Worm (Caenorhabditis elegans): Measurements from ENCODE around the gene F25E5.16.

Gene F25E5.16

DNA sequence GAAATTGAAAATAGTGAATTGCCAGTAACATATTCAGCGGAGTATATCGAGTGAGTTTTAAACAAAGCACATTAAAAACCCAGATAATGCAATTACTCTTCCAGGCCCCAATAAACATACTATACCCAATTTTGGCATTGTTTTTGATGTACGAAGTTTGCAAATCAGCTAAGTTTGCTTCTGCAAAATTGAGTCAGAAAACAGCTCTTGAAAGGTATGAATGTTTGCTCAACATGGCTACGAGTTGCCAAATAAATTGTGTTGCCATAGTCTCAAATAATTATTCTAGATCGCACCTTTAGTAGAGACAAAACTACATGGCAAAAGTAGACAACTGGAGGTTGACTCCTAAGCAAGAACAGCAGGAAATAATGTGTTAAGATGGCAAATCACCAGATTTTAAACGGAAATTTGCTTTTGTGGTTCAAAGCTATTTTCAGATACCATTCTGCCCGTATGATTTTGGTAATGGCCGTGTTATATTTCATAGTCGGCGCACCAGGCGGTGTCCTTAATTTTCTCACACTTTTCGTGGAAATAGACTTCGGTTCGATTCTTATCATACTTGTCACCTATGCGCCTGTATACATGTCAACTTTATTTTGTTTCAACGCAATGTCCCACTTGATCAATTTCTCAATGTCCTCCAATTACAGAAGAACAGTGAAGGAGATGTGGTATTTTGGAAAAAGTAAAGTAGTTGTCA is 5.5 kb upstream of the F25E5.16 start:
- TF ChIP-seq ceh-39 (tag; optimal IDR thresholded peaks at IDR 0.05) (no peak), ham-2 (GFP tag; optimal IDR thresholded peaks at IDR 0.05) (no peak), unc-62 (GFP tag; optimal IDR thresholded peaks at IDR 0.05) (no peak), zip-8 (tag; optimal IDR thresholded peaks at IDR 0.05) (no peak), sptf-1 (tag; optimal IDR thresholded peaks at IDR 0.05) (no peak), nhr-76 (tag; optimal IDR thresholded peaks at IDR 0.05) (no peak), ztf-11 (tag; optimal IDR thresholded peaks at IDR 0.05) (no peak), ceh-43 (GFP tag; optimal IDR thresholded peaks at IDR 0.05) (no peak), unc-39 (tag; optimal IDR thresholded peaks at IDR 0.05) (no peak), ceh-83 (GFP tag; optimal IDR thresholded peaks at IDR 0.05) (no peak)

DNA sequence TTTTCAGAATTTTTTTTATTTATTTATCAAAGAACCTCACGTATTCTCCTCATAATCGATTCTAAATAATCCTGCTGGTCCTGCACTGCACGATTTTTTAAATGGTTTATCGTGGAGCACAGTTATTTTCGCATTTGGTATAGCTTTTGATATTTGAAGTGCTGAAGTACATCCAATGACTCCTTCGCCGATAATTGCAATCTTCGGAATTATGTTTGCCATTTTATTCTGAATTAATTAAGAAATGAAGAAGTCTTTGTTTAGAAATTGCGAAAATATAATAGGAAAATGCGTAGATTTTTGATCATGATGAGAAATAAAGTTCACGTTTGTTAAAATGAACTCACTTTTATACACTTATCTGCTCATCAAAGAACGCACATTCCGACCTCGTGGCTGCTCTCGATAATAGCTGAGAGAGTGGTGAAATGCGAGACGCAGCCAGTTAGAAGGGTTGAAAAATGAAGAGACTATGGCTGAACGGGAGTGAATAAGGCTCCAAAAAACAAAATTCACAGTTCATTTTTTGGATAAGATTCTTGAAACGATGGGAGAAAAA is 3.2 kb upstream of the F25E5.16 start:
- no peak for TF ChIP-seq unc-62 (GFP tag; optimal IDR thresholded peaks at IDR 0.05)
- TF ChIP-seq tbx-8 (GFP tag; optimal IDR thresholded peaks at IDR 0.05), result no peak
- TF ChIP-seq ceh-83 (GFP tag; optimal IDR thresholded peaks at IDR 0.05), result no peak

DNA sequence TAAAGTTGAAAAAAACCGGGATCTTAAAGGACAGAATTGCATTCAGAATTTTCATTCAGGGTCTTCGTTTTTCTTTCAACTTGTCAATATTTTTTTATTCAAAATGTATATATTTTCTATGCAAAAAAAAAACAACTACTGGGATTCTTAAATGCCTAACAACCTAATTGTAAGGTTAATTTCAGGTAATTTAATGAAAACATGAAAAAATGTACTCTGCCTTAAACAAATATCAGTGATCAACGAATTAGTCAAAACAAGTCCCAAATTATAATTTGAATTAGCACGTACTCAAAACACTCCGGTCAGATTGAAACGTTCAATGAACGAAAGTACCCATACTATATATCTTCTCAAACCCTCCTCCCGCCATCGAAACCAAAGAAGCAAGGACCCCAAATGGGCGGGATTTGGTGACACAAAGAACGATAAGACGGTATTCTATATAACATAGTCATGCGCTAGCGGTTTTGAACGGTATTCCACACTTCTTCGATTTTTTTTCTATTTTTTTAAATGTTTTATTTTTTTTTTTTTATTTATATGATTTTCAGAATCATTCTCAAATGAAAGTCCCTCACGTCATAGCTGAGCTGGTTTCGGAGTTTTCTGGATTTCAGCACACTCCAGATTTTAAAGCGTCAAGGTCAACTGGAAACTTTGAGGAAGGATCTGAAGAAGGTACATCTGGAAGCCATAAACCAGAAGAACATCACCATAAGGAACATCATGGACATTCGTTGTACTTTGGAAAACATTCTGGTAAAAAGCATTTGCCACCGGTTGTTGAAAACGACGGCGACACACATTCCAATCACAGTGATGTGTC is 2.5 kb upstream of the F25E5.16 start, which contains the start of the genes ddo-2 and F25E5.8:
TSS of gene ddo-2 (minus strand) at position 330 of the 829 bp plus-strand sequence.
TSS of gene F25E5.8 (plus strand) at position 555 of the 829 bp plus-strand sequence.
- TF ChIP-seq ceh-43 (GFP tag; optimal IDR thresholded peaks at IDR 0.05) (no peak), ham-2 (GFP tag; optimal IDR thresholded peaks at IDR 0.05) (no peak), unc-39 (tag; optimal IDR thresholded peaks at IDR 0.05) (no peak), M03D4.4 (tag; optimal IDR thresholded peaks at IDR 0.05) (no peak), nhr-237 (tag; optimal IDR thresholded peaks at IDR 0.05) (no peak), lin-32 (GFP tag; optimal IDR thresholded peaks at IDR 0.05) (no peak), nhr-28 (tag; optimal IDR thresholded peaks at IDR 0.05) (no peak), mab-5 (tag; optimal IDR thresholded peaks at IDR 0.05) (no peak), nhr-76 (tag; optimal IDR thresholded peaks at IDR 0.05) (no peak), elt-1 (tag; optimal IDR thresholded peaks at IDR 0.05; ENCODE audit: borderline replicate concordance, insufficient read depth) (no peak)

DNA sequence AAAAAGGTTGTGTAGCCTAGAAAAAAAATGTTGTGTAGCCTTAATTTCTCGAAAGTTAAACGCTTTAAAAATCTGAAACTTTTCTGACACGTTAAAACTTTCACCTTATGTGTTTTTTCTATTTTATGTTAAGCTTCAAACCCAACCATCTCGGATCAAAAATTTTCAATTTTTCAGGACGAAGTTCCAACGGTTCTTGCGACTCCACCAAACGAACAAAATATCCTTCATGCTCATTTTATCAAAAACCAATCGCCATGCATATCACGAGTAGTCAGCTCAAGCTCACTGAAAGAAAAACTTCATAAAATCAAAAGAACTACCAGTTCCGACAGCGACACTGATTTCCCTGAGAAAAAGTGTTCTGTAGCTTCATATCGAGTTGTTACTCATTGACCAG is 1.6 kb upstream of the F25E5.16 start:
- TF ChIP-seq cnd-1 (tag; optimal IDR thresholded peaks at IDR 0.05), result no peak
- no peak for TF ChIP-seq sptf-1 (tag; optimal IDR thresholded peaks at IDR 0.05)
- TF ChIP-seq drap-1 (GFP tag; optimal IDR thresholded peaks at IDR 0.05), result no peak
- TF ChIP-seq unc-39 (tag; optimal IDR thresholded peaks at IDR 0.05), result no peak
- no peak for TF ChIP-seq nhr-237 (tag; optimal IDR thresholded peaks at IDR 0.05)
- TF ChIP-seq flh-1 (GFP tag; optimal IDR thresholded peaks at IDR 0.05), result no peak
- TF ChIP-seq snpc-4 (tag; optimal IDR thresholded peaks at IDR 0.05), result no peak
- TF ChIP-seq hlh-1 (tag; optimal IDR thresholded peaks at IDR 0.05), result no peak
- TF ChIP-seq nhr-76 (tag; optimal IDR thresholded peaks at IDR 0.05), result no peak
- no peak for TF ChIP-seq ceh-39 (tag; optimal IDR thresholded peaks at IDR 0.05)
- no peak for TF ChIP-seq tbx-8 (GFP tag; optimal IDR thresholded peaks at IDR 0.05)
- TF ChIP-seq nhr-12 (tag; optimal IDR thresholded peaks at IDR 0.05), result no peak
- TF ChIP-seq pha-4 (tag; optimal IDR thresholded peaks at IDR 0.05), result no peak

DNA sequence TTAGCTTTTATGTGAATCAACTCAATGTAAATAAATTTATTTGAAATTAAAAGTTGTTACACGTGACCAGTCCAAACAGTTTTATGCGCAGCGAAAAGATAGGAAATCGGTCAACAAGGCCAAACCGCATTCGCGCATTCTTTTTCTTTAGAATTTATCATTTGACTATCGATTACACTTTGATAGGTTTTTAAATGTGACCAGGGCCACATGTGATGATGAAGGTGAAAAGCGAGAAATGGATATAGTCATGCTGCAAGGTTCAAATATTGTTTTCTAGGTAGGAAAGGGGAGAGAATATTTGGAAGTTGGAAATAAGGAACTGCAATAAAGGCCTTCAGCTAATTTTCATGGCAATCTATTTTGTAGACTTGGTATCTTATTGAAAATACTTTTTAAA is 1.2 kb upstream of the F25E5.16 start:
- no peak for TF ChIP-seq nhr-12 (tag; optimal IDR thresholded peaks at IDR 0.05)
- no peak for TF ChIP-seq flh-1 (GFP tag; optimal IDR thresholded peaks at IDR 0.05)

DNA sequence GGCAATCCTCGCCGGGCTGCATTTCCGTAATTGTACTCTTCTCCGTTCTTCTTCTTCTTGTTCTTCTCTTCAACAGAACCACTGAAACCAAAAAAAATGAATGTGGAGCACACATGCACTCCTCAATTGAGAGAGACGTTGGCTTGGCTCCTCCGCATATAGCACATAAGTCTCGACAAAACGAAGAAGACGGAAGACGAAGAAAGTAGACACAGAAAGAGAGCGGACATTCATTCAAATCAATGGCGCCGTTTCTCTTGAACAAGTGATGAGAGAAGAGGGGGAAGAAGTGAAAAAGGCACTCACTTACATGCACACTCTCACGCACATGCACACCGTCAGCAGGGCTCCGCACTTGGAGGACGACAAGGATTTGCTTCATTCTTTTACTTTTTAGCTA is 547 bp upstream of the F25E5.16 start, which contains the start of gene F25E5.9:
TSS of gene F25E5.9 (minus strand) at position 382 of the 400 bp plus-strand sequence.
- TF ChIP-seq ces-1 (GFP tag; optimal IDR thresholded peaks at IDR 0.05) (no peak), ceh-43 (GFP tag; optimal IDR thresholded peaks at IDR 0.05) (no peak), nhr-76 (tag; optimal IDR thresholded peaks at IDR 0.05) (no peak), lin-13 (tag; optimal IDR thresholded peaks at IDR 0.05) (no peak), ceh-39 (tag; optimal IDR thresholded peaks at IDR 0.05) (no peak), ham-2 (GFP tag; optimal IDR thresholded peaks at IDR 0.05) (no peak), nhr-12 (tag; optimal IDR thresholded peaks at IDR 0.05) (no peak), bed-3 (GFP tag; optimal IDR thresholded peaks at IDR 0.05) (no peak)
